Worm (Caenorhabditis elegans) whole organism, young adult: ENCODE results near the gene clec-43.

Experiments
- F57A8.1 ChIP-seq: fragments of 200-800 bp; sonication (Bioruptor generic); optimal IDR thresholded peaks from 2 replicates; lab custom pipeline; 2018; ENCODE audit warnings: mild to moderate bottlenecking, missing genetic modification characterization, moderate library complexity, missing compliant biosample characterization
- T26A5.8 ChIP-seq: sonication (generic microtip); optimal IDR thresholded peaks from 2 replicates; lab custom pipeline; 2016; ENCODE audit warnings: missing genetic modification characterization, missing compliant biosample characterization
- Y67H2A.10 ChIP-seq: fragments of 200-800 bp; sonication (Bioruptor generic); conservative IDR thresholded peaks from 2 replicates; pipeline ENCODE4 v1.3.6; 2022; ENCODE audit warnings: missing genetic modification reagents, missing genetic modification characterization, missing compliant biosample characterization
- Y79H2A.3 ChIP-seq: fragments of 200-800 bp; sonication (Bioruptor generic); conservative IDR thresholded peaks from 2 replicates; pipeline ENCODE4 v1.3.6; 2022; ENCODE audit warnings: missing genetic modification reagents, missing genetic modification characterization, missing compliant biosample characterization
- akir-1 ChIP-seq: fragments of 200-800 bp; sonication (Bioruptor generic); optimal IDR thresholded peaks from 2 replicates; lab custom pipeline; 2018; ENCODE audit warnings: mild to moderate bottlenecking, missing genetic modification characterization, moderate library complexity, missing compliant biosample characterization
- ama-1 ChIP-seq, 3 experiments: fragments of 150-350 bp in 1 of 3; sonication (generic microtip) in 2 of 3; optimal IDR thresholded peaks; 2 replicates each; lab custom pipeline; 2014 to 2018; ENCODE audit warnings: missing biosample characterization in 2 of 3, missing genetic modification characterization in 2 of 3, missing genetic modification reagents in 2 of 3
- ccch-3 ChIP-seq: fragments of 200-800 bp; sonication (Bioruptor generic); optimal IDR thresholded peaks from 2 replicates; lab custom pipeline; 2018; ENCODE audit warnings: mild to moderate bottlenecking, missing genetic modification characterization, missing compliant biosample characterization
- hrde-1 ChIP-seq: sonication (generic microtip); optimal IDR thresholded peaks from 2 replicates; lab custom pipeline; 2016; ENCODE audit warnings: missing genetic modification characterization, mild to moderate bottlenecking, missing compliant biosample characterization, moderate library complexity, missing genotype, missing genetic modification reagents, borderline replicate concordance
- lin-35 ChIP-seq, 3 experiments: fragments of 150-350 bp in 2 of 3; sonication (generic microtip) in 1 of 3; optimal IDR thresholded peaks; 2 replicates each; lab custom pipeline; 2014 to 2018; ENCODE audit warnings: missing biosample characterization in 3 of 3, missing genetic modification characterization in 3 of 3, missing genetic modification reagents in 3 of 3
- pha-4 ChIP-seq: fragments of 150-350 bp; sonication (generic microtip); optimal IDR thresholded peaks from 2 replicates; lab custom pipeline; 2014; ENCODE audit warnings: missing biosample characterization, missing genetic modification reagents, missing genetic modification characterization
- snpc-1.3 ChIP-seq: sonication (generic microtip); optimal IDR thresholded peaks from 2 replicates; lab custom pipeline; 2017; ENCODE audit warnings: missing genetic modification characterization, mild to moderate bottlenecking, missing compliant biosample characterization, antibody characterized with exemption, moderate library complexity, missing genotype, missing genetic modification reagents; ENCODE audit not compliant: insufficient read depth
- zfh-2 ChIP-seq: fragments of 200-800 bp; sonication (Bioruptor generic); conservative IDR thresholded peaks from 2 replicates; pipeline ENCODE4 v1.3.6; 2022; ENCODE audit warnings: missing genetic modification reagents, missing genetic modification characterization, missing compliant biosample characterization

DNA sequence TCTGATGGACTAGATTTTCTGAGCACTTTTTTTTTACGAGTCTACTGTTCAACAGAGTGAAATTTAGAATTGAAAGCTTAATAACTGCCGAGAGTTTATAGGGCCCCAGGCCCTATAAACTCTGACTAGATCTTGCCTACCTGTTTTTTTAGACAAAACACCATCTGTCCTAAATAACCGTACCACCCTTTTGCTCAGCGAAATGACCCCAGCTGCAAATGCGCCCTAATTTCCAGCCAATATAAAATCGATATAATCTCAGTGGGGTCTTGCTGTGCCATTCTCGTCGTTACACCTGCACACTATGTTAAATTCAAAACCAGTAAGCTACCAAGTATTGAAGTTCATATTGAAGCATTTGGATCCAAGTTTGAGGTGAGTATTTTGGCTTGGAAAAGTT is 30.1 kb downstream of the clec-43 start, which contains the start of gene fbxc-14:
- TF ChIP-seq akir-1 = no peak
- no peak for TF ChIP-seq ccch-3 (GFP tag; lab: Kevin White, UChicago)
- TF ChIP-seq lin-35 (GFP tag; optimal IDR thresholded peaks at IDR 0.05; lab: Kevin White, UChicago) = no peak
- no peak for TF ChIP-seq zfh-2 (GFP tag; lab: Robert Waterston, UW)
- TF ChIP-seq hrde-1 (tag; lab: Kevin White, UChicago) = no peak
- TF ChIP-seq T26A5.8 (tag; lab: Kevin White, UChicago) = no peak
- TF ChIP-seq pha-4 (tag; lab: Kevin White, UChicago) = no peak
- TF ChIP-seq ama-1 (optimal IDR thresholded peaks at IDR 0.05; lab: Kevin White, UChicago) = no peak
- no peak for TF ChIP-seq ama-1 (GFP tag; optimal IDR thresholded peaks at IDR 0.05; lab: Kevin White, UChicago)
- no peak for TF ChIP-seq Y79H2A.3 (GFP tag; lab: Robert Waterston, UW)
- no peak for TF ChIP-seq snpc-1.3 (tag; lab: Kevin White, UChicago)
- no peak for TF ChIP-seq Y67H2A.10
- no peak for TF ChIP-seq F57A8.1 (GFP tag; lab: Kevin White, UChicago)
